Worm (Caenorhabditis elegans) whole organism, young adult: ENCODE results near the gene twk-45.

Source experiments
- C17E4.6 ChIP-seq: fragments of 200-800 bp; sonication (Bioruptor generic); IDR thresholded peaks from 2 replicates; pipeline ENCODE4 v1.3.6; 2022; ENCODE audit warnings: missing genetic modification reagents, missing genetic modification characterization, missing compliant biosample characterization
- F10E7.11 ChIP-seq: sonication (generic microtip); optimal IDR thresholded peaks from 2 replicates; lab custom pipeline; 2017; ENCODE audit warnings: mild to moderate bottlenecking, missing genetic modification characterization, moderate library complexity, missing compliant biosample characterization
- F39B2.1 ChIP-seq: fragments of 200-800 bp; sonication (Bioruptor generic); IDR thresholded peaks from 2 replicates; pipeline ENCODE4 v1.3.6; 2022; ENCODE audit warnings: missing genetic modification reagents, missing genetic modification characterization, missing compliant biosample characterization
- F49E8.2 ChIP-seq: sonication (generic microtip); optimal IDR thresholded peaks from 3 replicates; lab custom pipeline; 2017; ENCODE audit warnings: missing genetic modification characterization, mild to moderate bottlenecking, missing compliant biosample characterization, antibody characterized with exemption, moderate library complexity; ENCODE audit not compliant: insufficient read depth
- F52B5.7 ChIP-seq: sonication (generic microtip); optimal IDR thresholded peaks from 2 replicates; lab custom pipeline; 2016; ENCODE audit warnings: mild to moderate bottlenecking, missing genetic modification characterization, missing compliant biosample characterization
- F57A8.1 ChIP-seq: fragments of 200-800 bp; sonication (Bioruptor generic); optimal IDR thresholded peaks from 2 replicates; lab custom pipeline; 2018; ENCODE audit warnings: mild to moderate bottlenecking, missing genetic modification characterization, moderate library complexity, missing compliant biosample characterization
- T07F8.4 ChIP-seq: sonication (generic microtip); optimal IDR thresholded peaks from 2 replicates; lab custom pipeline; 2016; ENCODE audit warnings: mild to moderate bottlenecking, missing genetic modification characterization, moderate library complexity, missing compliant biosample characterization
- Y53F4B.3 ChIP-seq: fragments of 200-800 bp; sonication (Bioruptor generic); IDR thresholded peaks from 2 replicates; pipeline ENCODE4 v1.3.6; 2022; ENCODE audit warnings: missing genetic modification reagents, missing genetic modification characterization, missing compliant biosample characterization
- Y56A3A.18 ChIP-seq: fragments of 200-800 bp; sonication (Bioruptor generic); IDR thresholded peaks from 2 replicates; pipeline ENCODE4 v1.3.6; 2022; ENCODE audit warnings: missing genetic modification reagents, missing genetic modification characterization, missing compliant biosample characterization
- Y79H2A.3 ChIP-seq: fragments of 200-800 bp; sonication (Bioruptor generic); conservative IDR thresholded peaks from 2 replicates; pipeline ENCODE4 v1.3.6; 2022; ENCODE audit warnings: missing genetic modification reagents, missing genetic modification characterization, missing compliant biosample characterization
- ama-1 ChIP-seq, 3 experiments: fragments of 150-350 bp in 1 of 3; sonication (generic microtip) in 2 of 3; optimal IDR thresholded peaks; 2 replicates each; lab custom pipeline; 2014 to 2018; ENCODE audit warnings: missing biosample characterization in 2 of 3, missing genetic modification characterization in 2 of 3, missing genetic modification reagents in 2 of 3
- aptf-3 ChIP-seq: fragments of 200-800 bp; sonication (Bioruptor generic); IDR thresholded peaks from 2 replicates; pipeline ENCODE4 v1.3.6; 2022; ENCODE audit warnings: missing genetic modification characterization, missing compliant biosample characterization
- atf-7 ChIP-seq: sonication (generic microtip); optimal IDR thresholded peaks from 2 replicates; lab custom pipeline; 2017; ENCODE audit warnings: mild to moderate bottlenecking, missing genetic modification characterization, missing compliant biosample characterization
- attf-5 ChIP-seq: fragments of 200-800 bp; sonication (Bioruptor generic); optimal IDR thresholded peaks from 2 replicates; lab custom pipeline; 2018; ENCODE audit warnings: mild to moderate bottlenecking, missing genetic modification characterization, missing compliant biosample characterization
- attf-6 ChIP-seq: fragments of 200-800 bp; sonication (Bioruptor generic); IDR thresholded peaks from 2 replicates; pipeline ENCODE4 v1.3.6; 2022; ENCODE audit warnings: missing genetic modification reagents, missing genetic modification characterization, missing compliant biosample characterization
- bed-1 ChIP-seq: fragments of 200-800 bp; sonication (Bioruptor generic); IDR thresholded peaks from 2 replicates; pipeline ENCODE4 v1.3.6; 2022; ENCODE audit warnings: missing genetic modification reagents, missing genetic modification characterization, missing compliant biosample characterization
- ccch-3 ChIP-seq: fragments of 200-800 bp; sonication (Bioruptor generic); optimal IDR thresholded peaks from 2 replicates; lab custom pipeline; 2018; ENCODE audit warnings: mild to moderate bottlenecking, missing genetic modification characterization, missing compliant biosample characterization
- ceh-100 ChIP-seq: fragments of 200-800 bp; sonication (Bioruptor generic); IDR thresholded peaks from 2 replicates; pipeline ENCODE4 v1.3.6; 2022; ENCODE audit warnings: missing genetic modification reagents, missing genetic modification characterization, missing compliant biosample characterization
- ceh-27 ChIP-seq: fragments of 200-800 bp; sonication (Bioruptor generic); optimal IDR thresholded peaks from 2 replicates; lab custom pipeline; 2018; ENCODE audit warnings: mild to moderate bottlenecking, missing genetic modification characterization, moderate library complexity, missing compliant biosample characterization
- ceh-79 ChIP-seq: sonication (generic microtip); optimal IDR thresholded peaks from 2 replicates; lab custom pipeline; 2017; ENCODE audit warnings: mild to moderate bottlenecking, missing genetic modification characterization, missing compliant biosample characterization
- die-1 ChIP-seq: sonication (generic microtip); optimal IDR thresholded peaks from 2 replicates; lab custom pipeline; 2016; ENCODE audit warnings: missing genotype, mild to moderate bottlenecking, missing genetic modification characterization, missing compliant biosample characterization
- dpl-1 ChIP-seq: fragments of 150-350 bp; optimal IDR thresholded peaks from 2 replicates; lab custom pipeline; 2014; ENCODE audit warnings: missing biosample characterization, missing genetic modification reagents, missing genetic modification characterization
- egl-18 ChIP-seq: fragments of 200-800 bp; sonication (Bioruptor generic); IDR thresholded peaks from 2 replicates; pipeline ENCODE4 v1.3.6; 2022; ENCODE audit warnings: missing genetic modification reagents, missing genetic modification characterization, missing compliant biosample characterization
- egl-44 ChIP-seq: fragments of 200-800 bp; sonication (Bioruptor generic); IDR thresholded peaks from 2 replicates; pipeline ENCODE4 v1.3.6; 2022; ENCODE audit warnings: missing genetic modification reagents, missing genetic modification characterization, missing compliant biosample characterization
- ekl-4 ChIP-seq: fragments of 200-800 bp; sonication (Bioruptor generic); IDR thresholded peaks from 2 replicates; pipeline ENCODE4 v1.3.6; 2022; ENCODE audit warnings: missing genetic modification reagents, missing genetic modification characterization, missing compliant biosample characterization
- ets-4 ChIP-seq: fragments of 200-800 bp; sonication (Bioruptor generic); optimal IDR thresholded peaks from 2 replicates; lab custom pipeline; 2018; ENCODE audit warnings: mild to moderate bottlenecking, missing genetic modification characterization, missing compliant biosample characterization
- gei-17 ChIP-seq: fragments of 200-800 bp; sonication (Bioruptor generic); optimal IDR thresholded peaks from 2 replicates; lab custom pipeline; 2018; ENCODE audit warnings: mild to moderate bottlenecking, missing genetic modification characterization, missing compliant biosample characterization
- hrde-1 ChIP-seq: sonication (generic microtip); optimal IDR thresholded peaks from 2 replicates; lab custom pipeline; 2016; ENCODE audit warnings: missing genetic modification characterization, mild to moderate bottlenecking, missing compliant biosample characterization, moderate library complexity, missing genotype, missing genetic modification reagents, borderline replicate concordance
- lag-1 ChIP-seq: fragments of 200-800 bp; sonication (Bioruptor generic); IDR thresholded peaks from 2 replicates; pipeline ENCODE4 v1.3.6; 2022; ENCODE audit warnings: missing genetic modification reagents, missing genetic modification characterization, missing compliant biosample characterization
- let-526 ChIP-seq: fragments of 200-800 bp; sonication (Bioruptor generic); IDR thresholded peaks from 2 replicates; pipeline ENCODE4 v1.3.6; 2022; ENCODE audit warnings: missing genetic modification reagents, missing genetic modification characterization, missing compliant biosample characterization
- let-607 ChIP-seq, 2 experiments: fragments of 200-800 bp in 1 of 2; sonication (Bioruptor generic) in 1 of 2; sonication (generic microtip) in 1 of 2; optimal IDR thresholded peaks; 2 replicates each; lab custom pipeline; 2016 to 2018; ENCODE audit warnings: mild to moderate bottlenecking in 2 of 2, missing compliant biosample characterization in 2 of 2, missing genetic modification characterization in 2 of 2, moderate library complexity in 2 of 2, missing genotype in 1 of 2
- lin-40 ChIP-seq: sonication (generic microtip); optimal IDR thresholded peaks from 2 replicates; lab custom pipeline; 2016; ENCODE audit warnings: missing genetic modification characterization, mild to moderate bottlenecking, missing compliant biosample characterization, missing genotype, missing genetic modification reagents
- madf-6 ChIP-seq: fragments of 200-800 bp; sonication (Bioruptor generic); IDR thresholded peaks from 2 replicates; pipeline ENCODE4 v1.3.6; 2022; ENCODE audit warnings: missing genetic modification reagents, missing genetic modification characterization, missing compliant biosample characterization
- mcd-1 ChIP-seq: fragments of 200-800 bp; sonication (Bioruptor generic); IDR thresholded peaks from 2 replicates; pipeline ENCODE4 v1.3.6; 2022; ENCODE audit warnings: missing genetic modification reagents, missing genetic modification characterization, missing compliant biosample characterization
- mel-28 ChIP-seq: sonication (generic microtip); optimal IDR thresholded peaks from 2 replicates; lab custom pipeline; 2016; ENCODE audit warnings: borderline replicate concordance, mild to moderate bottlenecking, missing genetic modification characterization, missing compliant biosample characterization
- nfya-2 ChIP-seq: fragments of 200-800 bp; sonication (Bioruptor generic); IDR thresholded peaks from 2 replicates; pipeline ENCODE4 v1.3.6; 2022; ENCODE audit warnings: missing genetic modification reagents, missing genetic modification characterization, missing compliant biosample characterization
- nhr-120 ChIP-seq: fragments of 200-800 bp; sonication (Bioruptor generic); IDR thresholded peaks from 2 replicates; pipeline ENCODE4 v1.3.6; 2022; ENCODE audit warnings: missing genetic modification characterization, missing compliant biosample characterization
- nhr-27 ChIP-seq: fragments of 200-800 bp; sonication (Bioruptor generic); optimal IDR thresholded peaks from 2 replicates; lab custom pipeline; 2018; ENCODE audit warnings: mild to moderate bottlenecking, missing genetic modification characterization, moderate library complexity, missing compliant biosample characterization
- pha-4 ChIP-seq: fragments of 150-350 bp; sonication (generic microtip); optimal IDR thresholded peaks from 2 replicates; lab custom pipeline; 2014; ENCODE audit warnings: missing biosample characterization, missing genetic modification reagents, missing genetic modification characterization
- rcor-1 ChIP-seq: fragments of 200-800 bp; sonication (Bioruptor generic); IDR thresholded peaks from 2 replicates; pipeline ENCODE4 v1.3.6; 2022; ENCODE audit warnings: missing genetic modification reagents, missing genetic modification characterization, missing compliant biosample characterization
- snpc-3.4 ChIP-seq: sonication (generic microtip); optimal IDR thresholded peaks from 2 replicates; lab custom pipeline; 2017; ENCODE audit warnings: missing genetic modification characterization, mild to moderate bottlenecking, missing compliant biosample characterization, antibody characterized with exemption, moderate library complexity, missing genotype, missing genetic modification reagents
- sptf-2 ChIP-seq: fragments of 200-800 bp; sonication (Bioruptor generic); optimal IDR thresholded peaks from 2 replicates; lab custom pipeline; 2018; ENCODE audit warnings: mild to moderate bottlenecking, missing genetic modification characterization, missing compliant biosample characterization
- tbp1 ChIP-seq: fragments of 200-800 bp; sonication (Bioruptor generic); optimal IDR thresholded peaks from 2 replicates; lab custom pipeline; 2018; ENCODE audit warnings: mild to moderate bottlenecking, missing genetic modification characterization, missing compliant biosample characterization
- unc-62 ChIP-seq: fragments of 150-350 bp; optimal IDR thresholded peaks from 2 replicates; lab custom pipeline; 2014; ENCODE audit warnings: missing biosample characterization, missing genetic modification reagents, missing genetic modification characterization
- zfh-2 ChIP-seq: fragments of 200-800 bp; sonication (Bioruptor generic); conservative IDR thresholded peaks from 2 replicates; pipeline ENCODE4 v1.3.6; 2022; ENCODE audit warnings: missing genetic modification reagents, missing genetic modification characterization, missing compliant biosample characterization
- ztf-25 ChIP-seq: fragments of 200-800 bp; sonication (Bioruptor generic); IDR thresholded peaks from 2 replicates; pipeline ENCODE4 v1.3.6; 2022; ENCODE audit warnings: missing genetic modification reagents, missing genetic modification characterization, missing compliant biosample characterization
- ztf-3 ChIP-seq: fragments of 200-800 bp; sonication (Bioruptor generic); optimal IDR thresholded peaks from 2 replicates; lab custom pipeline; 2018; ENCODE audit warnings: mild to moderate bottlenecking, missing genetic modification characterization, missing compliant biosample characterization
- ztf-6 ChIP-seq: fragments of 200-800 bp; sonication (Bioruptor generic); IDR thresholded peaks from 2 replicates; pipeline ENCODE4 v1.3.6; 2022; ENCODE audit warnings: missing genetic modification reagents, missing genetic modification characterization, missing compliant biosample characterization

The twk-45 gene

ce11 chrIII:2768635-2769034, 33.1 kb downstream of the twk-45 start, which contains the start of gene swsn-3 (continued):
- TF ChIP-seq attf-6 (GFP tag; lab: Robert Waterston, UW) = no peak
- TF ChIP-seq sptf-2 (GFP tag; lab: Kevin White, UChicago) = no peak
- no peak for TF ChIP-seq nhr-120 (GFP tag; lab: Robert Waterston, UW)
- peak; percentile 60 for TF ChIP-seq tbp1 (GFP tag; lab: Kevin White, UChicago)
- peak; percentile 69 for TF ChIP-seq snpc-3.4 (tag; lab: Kevin White, UChicago)
- peak; percentile 24 for TF ChIP-seq pha-4
- TF ChIP-seq ama-1 (optimal IDR thresholded peaks at IDR 0.05; lab: Kevin White, UChicago) = no peak
- peak; percentile 20 to 72 for TF ChIP-seq ama-1 (GFP tag; optimal IDR thresholded peaks at IDR 0.05; lab: Kevin White, UChicago)
- TF ChIP-seq ztf-25 (GFP tag; lab: Robert Waterston, UW) = 0 out of 2 replicates have a peak, but pooled peaks have one; percentile 39
- TF ChIP-seq aptf-3 (GFP tag; lab: Robert Waterston, UW) = no peak
- no peak for TF ChIP-seq ztf-3 (GFP tag; lab: Kevin White, UChicago)
- TF ChIP-seq let-526 (GFP tag; lab: Robert Waterston, UW) = 0 out of 2 replicates have a peak, but pooled peaks have one; percentile 15
- TF ChIP-seq F39B2.1 = no peak
- TF ChIP-seq lin-40 = peak; percentile 80
- TF ChIP-seq gei-17 (GFP tag; lab: Kevin White, UChicago) = peak; percentile 15
- peak; percentile 84 for TF ChIP-seq madf-6 (GFP tag; lab: Robert Waterston, UW)
- TF ChIP-seq F57A8.1 (GFP tag; lab: Kevin White, UChicago) = no peak
- TF ChIP-seq die-1 (tag; lab: Kevin White, UChicago) = no peak
- TF ChIP-seq Y53F4B.3 (GFP tag; lab: Robert Waterston, UW) = 0 out of 2 replicates have a peak, but pooled peaks have one; percentile 15
- peak; percentile 52 for TF ChIP-seq ceh-27
- no peak for TF ChIP-seq lag-1 (GFP tag; lab: Robert Waterston, UW)
- TF ChIP-seq F10E7.11 (tag; lab: Kevin White, UChicago) = no peak
- no peak for TF ChIP-seq egl-44
- TF ChIP-seq Y56A3A.18 = peak; percentile 83; the same call in 1 of the 2 replicates
- TF ChIP-seq ekl-4 (GFP tag; lab: Robert Waterston, UW) = no peak; the same call in 1 of the 2 replicates
- TF ChIP-seq zfh-2 = no peak
- TF ChIP-seq F49E8.2 (tag; lab: Kevin White, UChicago) = peak; percentile 73
- peak; percentile 19 for TF ChIP-seq F52B5.7
- peak; percentile 86 for TF ChIP-seq rcor-1 (GFP tag; lab: Robert Waterston, UW)
- TF ChIP-seq ets-4 (GFP tag; lab: Kevin White, UChicago) = no peak
- no peak for TF ChIP-seq ceh-79 (tag; lab: Kevin White, UChicago)
- no peak for TF ChIP-seq nfya-2 (GFP tag; lab: Robert Waterston, UW)
- TF ChIP-seq T07F8.4 (tag; lab: Kevin White, UChicago) = peak; percentile 24
- peak; percentile 7 for TF ChIP-seq atf-7 (tag; lab: Kevin White, UChicago)
- TF ChIP-seq let-607 (tag; optimal IDR thresholded peaks at IDR 0.05; lab: Kevin White, UChicago) = peak in 1 of 2 experiments; percentile 44

DNA sequence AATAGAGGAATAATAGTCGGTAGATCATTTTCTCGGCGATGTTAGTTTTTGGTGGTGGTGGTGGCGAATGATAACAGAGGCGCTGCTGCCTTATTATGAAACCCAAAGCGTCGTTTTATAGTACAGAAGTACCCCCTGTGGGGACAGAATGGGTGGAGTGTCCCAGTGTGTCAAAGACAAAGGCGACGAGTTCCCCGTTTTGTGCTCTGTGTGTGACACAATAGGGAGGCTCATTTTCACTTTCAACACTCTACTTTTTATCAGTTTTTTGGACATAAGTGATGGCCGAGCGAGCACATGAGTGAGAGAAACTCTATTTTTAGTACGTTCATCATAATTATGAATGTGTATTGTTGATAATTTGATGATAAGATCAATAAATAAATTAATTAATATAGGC, 41.0 kb downstream of the twk-45 start, which contains the start of gene pho-9:
TSS of gene pho-9 (minus strand) at position 91 of the 400 bp plus-strand sequence.
- TF ChIP-seq hrde-1 (tag; lab: Kevin White, UChicago) (no peak), nhr-27 (tag; lab: Kevin White, UChicago) (no peak), mel-28 (tag; lab: Kevin White, UChicago) (no peak), egl-18 (GFP tag; lab: Robert Waterston, UW) (no peak), mcd-1 (0 out of 2 replicates have a peak, but pooled peaks have one; percentile 28), Y79H2A.3 (GFP tag; lab: Robert Waterston, UW) (no peak), dpl-1 (GFP tag; lab: Kevin White, UChicago) (no peak), sptf-2 (GFP tag; lab: Kevin White, UChicago) (no peak), bed-1 (GFP tag; lab: Robert Waterston, UW) (no peak), ztf-6 (GFP tag; lab: Robert Waterston, UW) (no peak), unc-62 (GFP tag; lab: Kevin White, UChicago) (peak; percentile 4), attf-5 (GFP tag; lab: Kevin White, UChicago) (peak; percentile 39), ccch-3 (GFP tag; lab: Kevin White, UChicago) (no peak), ceh-100 (GFP tag; lab: Robert Waterston, UW) (no peak), ceh-79 (tag; lab: Kevin White, UChicago) (no peak), C17E4.6 (GFP tag; lab: Robert Waterston, UW) (no peak), tbp1 (GFP tag; lab: Kevin White, UChicago) (no peak), F49E8.2 (tag; lab: Kevin White, UChicago) (no peak)
